Worm (Caenorhabditis elegans) whole organism, young adult: Measurements from ENCODE around the gene T25E4.1.

Experiments used
- B0035.1 ChIP-seq: sonication (generic microtip); optimal IDR thresholded peaks from 2 replicates; lab custom pipeline; 2016; ENCODE audit warnings: missing genetic modification characterization, mild to moderate bottlenecking, missing compliant biosample characterization, missing genotype, missing genetic modification reagents
- C17E4.6 ChIP-seq: fragments of 200-800 bp; sonication (Bioruptor generic); IDR thresholded peaks from 2 replicates; pipeline ENCODE4 v1.3.6; 2022; ENCODE audit warnings: missing genetic modification reagents, missing genetic modification characterization, missing compliant biosample characterization
- D2030.7 ChIP-seq: fragments of 200-800 bp; sonication (Bioruptor generic); IDR thresholded peaks from 2 replicates; pipeline ENCODE4 v1.3.6; 2022; ENCODE audit warnings: missing genetic modification reagents, missing genetic modification characterization, missing compliant biosample characterization
- F10E7.11 ChIP-seq: sonication (generic microtip); optimal IDR thresholded peaks from 2 replicates; lab custom pipeline; 2017; ENCODE audit warnings: mild to moderate bottlenecking, missing genetic modification characterization, moderate library complexity, missing compliant biosample characterization
- F23B12.7 ChIP-seq: sonication (generic microtip); optimal IDR thresholded peaks from 2 replicates; lab custom pipeline; 2017; ENCODE audit warnings: missing genetic modification characterization, mild to moderate bottlenecking, missing compliant biosample characterization, antibody characterized with exemption, moderate library complexity; ENCODE audit not compliant: insufficient read depth
- F55B11.4 ChIP-seq: sonication (generic microtip); optimal IDR thresholded peaks from 2 replicates; lab custom pipeline; 2016; ENCODE audit warnings: missing compliant biosample characterization, missing genetic modification characterization, borderline replicate concordance; ENCODE audit not compliant: insufficient read depth
- F57C9.4 ChIP-seq: sonication (generic microtip); optimal IDR thresholded peaks from 2 replicates; lab custom pipeline; 2017; ENCODE audit warnings: mild to moderate bottlenecking, missing genetic modification characterization, missing compliant biosample characterization
- T07F8.4 ChIP-seq: sonication (generic microtip); optimal IDR thresholded peaks from 2 replicates; lab custom pipeline; 2016; ENCODE audit warnings: mild to moderate bottlenecking, missing genetic modification characterization, moderate library complexity, missing compliant biosample characterization
- Y56A3A.18 ChIP-seq: fragments of 200-800 bp; sonication (Bioruptor generic); IDR thresholded peaks from 2 replicates; pipeline ENCODE4 v1.3.6; 2022; ENCODE audit warnings: missing genetic modification reagents, missing genetic modification characterization, missing compliant biosample characterization
- Y95B8A.8 ChIP-seq: fragments of 200-800 bp; sonication (Bioruptor generic); IDR thresholded peaks from 2 replicates; pipeline ENCODE4 v1.3.6; 2022; ENCODE audit warnings: missing genetic modification reagents, missing genetic modification characterization, missing compliant biosample characterization
- attf-6 ChIP-seq: fragments of 200-800 bp; sonication (Bioruptor generic); IDR thresholded peaks from 2 replicates; pipeline ENCODE4 v1.3.6; 2022; ENCODE audit warnings: missing genetic modification reagents, missing genetic modification characterization, missing compliant biosample characterization
- bed-2 ChIP-seq: fragments of 200-800 bp; sonication (Bioruptor generic); IDR thresholded peaks from 2 replicates; pipeline ENCODE4 v1.3.6; 2022; ENCODE audit warnings: missing genetic modification reagents, missing genetic modification characterization, missing compliant biosample characterization
- cebp-2 ChIP-seq: fragments of 200-800 bp; sonication (Bioruptor generic); IDR thresholded peaks from 2 replicates; pipeline ENCODE4 v1.3.6; 2022; ENCODE audit warnings: missing genetic modification characterization, missing compliant biosample characterization
- ceh-100 ChIP-seq: fragments of 200-800 bp; sonication (Bioruptor generic); IDR thresholded peaks from 2 replicates; pipeline ENCODE4 v1.3.6; 2022; ENCODE audit warnings: missing genetic modification reagents, missing genetic modification characterization, missing compliant biosample characterization
- ceh-40 ChIP-seq: fragments of 200-800 bp; sonication (Bioruptor generic); IDR thresholded peaks from 2 replicates; pipeline ENCODE4 v1.3.6; 2022; ENCODE audit warnings: missing genetic modification characterization, missing compliant biosample characterization
- ceh-58 ChIP-seq: fragments of 200-800 bp; sonication (Bioruptor generic); IDR thresholded peaks from 2 replicates; pipeline ENCODE4 v1.3.6; 2022; ENCODE audit warnings: missing genetic modification characterization, missing compliant biosample characterization
- ceh-91 ChIP-seq: fragments of 200-800 bp; sonication (Bioruptor generic); IDR thresholded peaks from 2 replicates; pipeline ENCODE4 v1.3.6; 2022; ENCODE audit warnings: missing genetic modification reagents, missing genetic modification characterization, missing compliant biosample characterization
- chd-7 ChIP-seq: sonication (generic microtip); optimal IDR thresholded peaks from 2 replicates; lab custom pipeline; 2016; ENCODE audit warnings: mild to moderate bottlenecking, missing genetic modification characterization, moderate library complexity, missing compliant biosample characterization
- dpl-1 ChIP-seq: fragments of 150-350 bp; optimal IDR thresholded peaks from 2 replicates; lab custom pipeline; 2014; ENCODE audit warnings: missing biosample characterization, missing genetic modification reagents, missing genetic modification characterization
- ekl-4 ChIP-seq: fragments of 200-800 bp; sonication (Bioruptor generic); IDR thresholded peaks from 2 replicates; pipeline ENCODE4 v1.3.6; 2022; ENCODE audit warnings: missing genetic modification reagents, missing genetic modification characterization, missing compliant biosample characterization
- ets-4 ChIP-seq: fragments of 200-800 bp; sonication (Bioruptor generic); optimal IDR thresholded peaks from 2 replicates; lab custom pipeline; 2018; ENCODE audit warnings: mild to moderate bottlenecking, missing genetic modification characterization, missing compliant biosample characterization
- fkh-3 ChIP-seq: sonication (generic microtip); optimal IDR thresholded peaks from 2 replicates; lab custom pipeline; 2016; ENCODE audit warnings: mild to moderate bottlenecking, missing genetic modification characterization, missing compliant biosample characterization
- him-1 ChIP-seq: sonication (generic microtip); optimal IDR thresholded peaks from 2 replicates; lab custom pipeline; 2016; ENCODE audit warnings: missing genotype, missing genetic modification reagents, missing genetic modification characterization, missing compliant biosample characterization
- hmg-20 ChIP-seq: fragments of 200-800 bp; sonication (Bioruptor generic); IDR thresholded peaks from 2 replicates; pipeline ENCODE4 v1.3.6; 2022; ENCODE audit warnings: missing genetic modification reagents, missing genetic modification characterization, missing compliant biosample characterization
- lag-1 ChIP-seq: fragments of 200-800 bp; sonication (Bioruptor generic); IDR thresholded peaks from 2 replicates; pipeline ENCODE4 v1.3.6; 2022; ENCODE audit warnings: missing genetic modification reagents, missing genetic modification characterization, missing compliant biosample characterization
- lir-1 ChIP-seq: fragments of 200-800 bp; sonication (Bioruptor generic); conservative IDR thresholded peaks from 2 replicates; pipeline ENCODE4 v1.3.6; 2022; ENCODE audit warnings: missing genetic modification reagents, missing genetic modification characterization, missing compliant biosample characterization
- mcd-1 ChIP-seq: fragments of 200-800 bp; sonication (Bioruptor generic); IDR thresholded peaks from 2 replicates; pipeline ENCODE4 v1.3.6; 2022; ENCODE audit warnings: missing genetic modification reagents, missing genetic modification characterization, missing compliant biosample characterization
- mes-4 ChIP-seq: sonication (generic microtip); optimal IDR thresholded peaks from 2 replicates; lab custom pipeline; 2016; ENCODE audit warnings: missing genotype, missing genetic modification characterization, missing compliant biosample characterization
- nhr-27 ChIP-seq: fragments of 200-800 bp; sonication (Bioruptor generic); optimal IDR thresholded peaks from 2 replicates; lab custom pipeline; 2018; ENCODE audit warnings: mild to moderate bottlenecking, missing genetic modification characterization, moderate library complexity, missing compliant biosample characterization
- nhr-80 ChIP-seq: sonication (generic microtip); optimal IDR thresholded peaks from 2 replicates; lab custom pipeline; 2016; ENCODE audit warnings: missing genetic modification characterization, missing compliant biosample characterization
- nhr-90 ChIP-seq: sonication (generic microtip); optimal IDR thresholded peaks from 2 replicates; lab custom pipeline; 2016; ENCODE audit warnings: missing genotype, mild to moderate bottlenecking, missing genetic modification characterization, missing compliant biosample characterization
- pha-4 ChIP-seq: fragments of 150-350 bp; sonication (generic microtip); optimal IDR thresholded peaks from 2 replicates; lab custom pipeline; 2014; ENCODE audit warnings: missing biosample characterization, missing genetic modification reagents, missing genetic modification characterization
- repo-1 ChIP-seq: sonication (generic microtip); optimal IDR thresholded peaks from 2 replicates; lab custom pipeline; 2017; ENCODE audit warnings: mild to moderate bottlenecking, missing genetic modification characterization, missing compliant biosample characterization
- sea-2 ChIP-seq: fragments of 200-800 bp; sonication (Bioruptor generic); IDR thresholded peaks from 2 replicates; pipeline ENCODE4 v1.3.6; 2022; ENCODE audit warnings: missing genetic modification characterization, missing compliant biosample characterization
- snpc-3.4 ChIP-seq: sonication (generic microtip); optimal IDR thresholded peaks from 2 replicates; lab custom pipeline; 2017; ENCODE audit warnings: missing genetic modification characterization, mild to moderate bottlenecking, missing compliant biosample characterization, antibody characterized with exemption, moderate library complexity, missing genotype, missing genetic modification reagents
- sptf-2 ChIP-seq: fragments of 200-800 bp; sonication (Bioruptor generic); optimal IDR thresholded peaks from 2 replicates; lab custom pipeline; 2018; ENCODE audit warnings: mild to moderate bottlenecking, missing genetic modification characterization, missing compliant biosample characterization
- tbx-9 ChIP-seq: sonication (generic microtip); optimal IDR thresholded peaks from 2 replicates; lab custom pipeline; 2016; ENCODE audit warnings: borderline replicate concordance, missing genetic modification characterization, inconsistent platforms, missing compliant biosample characterization
- unc-62 ChIP-seq: fragments of 150-350 bp; optimal IDR thresholded peaks from 2 replicates; lab custom pipeline; 2014; ENCODE audit warnings: missing biosample characterization, missing genetic modification reagents, missing genetic modification characterization
- xnd-1 ChIP-seq: sonication (generic microtip); optimal IDR thresholded peaks from 2 replicates; lab custom pipeline; 2016; ENCODE audit warnings: missing genotype, missing genetic modification reagents, missing genetic modification characterization, missing compliant biosample characterization
- ztf-22 ChIP-seq: fragments of 200-800 bp; sonication (Bioruptor generic); optimal IDR thresholded peaks from 2 replicates; lab custom pipeline; 2018; ENCODE audit warnings: mild to moderate bottlenecking, missing genetic modification characterization, moderate library complexity, missing compliant biosample characterization
- ztf-26 ChIP-seq: sonication (generic microtip); optimal IDR thresholded peaks from 2 replicates; lab custom pipeline; 2017; ENCODE audit warnings: missing genetic modification characterization, missing compliant biosample characterization
- ztf-28 ChIP-seq: fragments of 200-800 bp; sonication (Bioruptor generic); IDR thresholded peaks from 2 replicates; pipeline ENCODE4 v1.3.6; 2022; ENCODE audit warnings: missing genetic modification reagents, missing genetic modification characterization, missing compliant biosample characterization

T25E4.1 gene

ce11 chrII:5554317-5554716, 23.8 kb upstream of the T25E4.1 start, which contains the start of gene ins-12:
Gene ins-12, plus strand, starts transcription at chrII:5554617.
- TF ChIP-seq attf-6 (GFP tag; lab: Robert Waterston, UW) (no peak), D2030.7 (no peak), chd-7 (tag; lab: Kevin White, UChicago) (no peak), fkh-3 (no peak), sptf-2 (GFP tag; lab: Kevin White, UChicago) (no peak), T07F8.4 (tag; lab: Kevin White, UChicago) (no peak), ekl-4 (GFP tag; lab: Robert Waterston, UW) (no peak), lir-1 (no peak), ceh-58 (GFP tag; lab: Robert Waterston, UW) (no peak), ceh-91 (GFP tag; lab: Robert Waterston, UW) (no peak), Y95B8A.8 (GFP tag; lab: Robert Waterston, UW) (no peak), pha-4 (tag; lab: Kevin White, UChicago) (no peak), F57C9.4 (tag; lab: Kevin White, UChicago) (no peak), ztf-26 (tag; lab: Kevin White, UChicago) (no peak), snpc-3.4 (tag; lab: Kevin White, UChicago) (no peak), sea-2 (GFP tag; lab: Robert Waterston, UW) (no peak), ceh-100 (GFP tag; lab: Robert Waterston, UW) (no peak), F10E7.11 (tag; lab: Kevin White, UChicago) (no peak)

- TF ChIP-seq ekl-4 (GFP tag; lab: Robert Waterston, UW) (no peak), nhr-80 (tag; lab: Kevin White, UChicago) (peak; percentile 27), unc-62 (GFP tag; lab: Kevin White, UChicago) (peak; percentile 11)
- TF ChIP-seq, all 124 proteins: peak for 2
Observed at ce11 chrII:5554788-5555187, 23.3 kb upstream of the T25E4.1 start.

- TF ChIP-seq bed-2 (GFP tag; lab: Robert Waterston, UW) (no peak), hmg-20 (no peak), ceh-40 (GFP tag; lab: Robert Waterston, UW) (no peak), mes-4 (tag; lab: Kevin White, UChicago) (no peak), Y56A3A.18 (GFP tag; lab: Robert Waterston, UW) (no peak), ets-4 (GFP tag; lab: Kevin White, UChicago) (no peak), ztf-22 (GFP tag; lab: Kevin White, UChicago) (no peak), nhr-27 (no peak), him-1 (tag; lab: Kevin White, UChicago) (no peak), xnd-1 (tag; lab: Kevin White, UChicago) (no peak), F57C9.4 (tag; lab: Kevin White, UChicago) (no peak)
Observed at ce11 chrII:5555522-5555921, 22.6 kb upstream of the T25E4.1 start.

ce11 chrII:5556431-5556830, 21.7 kb upstream of the T25E4.1 start, which contains the start of gene ins-11:
Gene ins-11, plus strand, starts transcription at chrII:5556731.
- TF ChIP-seq him-1 (tag; lab: Kevin White, UChicago): no peak
- no peak for TF ChIP-seq C17E4.6 (GFP tag; lab: Robert Waterston, UW)
- TF ChIP-seq dpl-1 (GFP tag; lab: Kevin White, UChicago): no peak
- no peak for TF ChIP-seq tbx-9 (tag; lab: Kevin White, UChicago)
- TF ChIP-seq repo-1: no peak
- TF ChIP-seq sea-2 (GFP tag; lab: Robert Waterston, UW): no peak
- TF ChIP-seq lag-1 (GFP tag; lab: Robert Waterston, UW): no peak
- TF ChIP-seq ceh-40 (GFP tag; lab: Robert Waterston, UW): no peak
- no peak for TF ChIP-seq nhr-90 (tag; lab: Kevin White, UChicago)
- no peak for TF ChIP-seq mcd-1 (GFP tag; lab: Robert Waterston, UW)
- no peak for TF ChIP-seq T07F8.4 (tag; lab: Kevin White, UChicago)
- TF ChIP-seq F57C9.4 (tag; lab: Kevin White, UChicago): no peak
- TF ChIP-seq ztf-28 (GFP tag; lab: Robert Waterston, UW): no peak
- TF ChIP-seq F55B11.4 (tag; lab: Kevin White, UChicago): no peak
- no peak for TF ChIP-seq sptf-2 (GFP tag; lab: Kevin White, UChicago)
- no peak for TF ChIP-seq F23B12.7 (tag; lab: Kevin White, UChicago)
- TF ChIP-seq cebp-2 (GFP tag; lab: Robert Waterston, UW): no peak
- no peak for TF ChIP-seq B0035.1 (tag; lab: Kevin White, UChicago)
